Worm (Caenorhabditis elegans): Measurements from ENCODE around the gene rpl-9.

- TF ChIP-seq elt-3 (tag; optimal IDR thresholded peaks at IDR 0.05), result no peak
- no peak for TF ChIP-seq jun-1 (tag; optimal IDR thresholded peaks at IDR 0.05)
- no peak for TF ChIP-seq lin-15B (tag; optimal IDR thresholded peaks at IDR 0.05)
- TF ChIP-seq nhr-28 (tag; optimal IDR thresholded peaks at IDR 0.05), result no peak
- TF ChIP-seq ceh-90 (tag; optimal IDR thresholded peaks at IDR 0.05), result no peak
- no peak for TF ChIP-seq unc-62 (GFP tag; optimal IDR thresholded peaks at IDR 0.05)
These were observed 12.8 kb downstream of the rpl-9 start for ce11 chrIII:7559869-7560268.
